Worm (Caenorhabditis elegans): ENCODE results near the gene rbm-26.

The rbm-26 gene

ce11 chrIII:5697963-5698730, 13.2 kb upstream of the rbm-26 start, which contains the start of the genes lgg-3 and rgs-5:
lgg-3 (minus strand) TSS chrIII:5698013.
rgs-5 (plus strand) TSS chrIII:5698555.
- peak; percentile 12 for TF ChIP-seq nhr-23 (tag; optimal IDR thresholded peaks at IDR 0.05)
- no peak for TF ChIP-seq fkh-2 (tag; optimal IDR thresholded peaks at IDR 0.05)
- peak; percentile 79 for TF ChIP-seq snpc-4 (tag; optimal IDR thresholded peaks at IDR 0.05)
- TF ChIP-seq nfya-1 (tag; optimal IDR thresholded peaks at IDR 0.05; ENCODE audit: insufficient read depth): peak; percentile 53
- peak; percentile 60 for TF ChIP-seq pha-4 (tag; optimal IDR thresholded peaks at IDR 0.05)
- no peak for TF ChIP-seq nhr-28 (tag; optimal IDR thresholded peaks at IDR 0.05)
- TF ChIP-seq fos-1 (tag; optimal IDR thresholded peaks at IDR 0.05): no peak
- peak; percentile 27 for TF ChIP-seq hmg-11 (tag; optimal IDR thresholded peaks at IDR 0.05)
- TF ChIP-seq elt-2 (tag; optimal IDR thresholded peaks at IDR 0.05): peak; percentile 5
- peak; percentile 21 for TF ChIP-seq egl-5 (tag; optimal IDR thresholded peaks at IDR 0.05)
- TF ChIP-seq ztf-11 (tag; optimal IDR thresholded peaks at IDR 0.05): no peak
- TF ChIP-seq lin-39 (tag; optimal IDR thresholded peaks at IDR 0.05): peak; percentile 30
- TF ChIP-seq lin-15B (tag; optimal IDR thresholded peaks at IDR 0.05): peak; percentile 46
- TF ChIP-seq unc-39 (tag; optimal IDR thresholded peaks at IDR 0.05): no peak

DNA sequence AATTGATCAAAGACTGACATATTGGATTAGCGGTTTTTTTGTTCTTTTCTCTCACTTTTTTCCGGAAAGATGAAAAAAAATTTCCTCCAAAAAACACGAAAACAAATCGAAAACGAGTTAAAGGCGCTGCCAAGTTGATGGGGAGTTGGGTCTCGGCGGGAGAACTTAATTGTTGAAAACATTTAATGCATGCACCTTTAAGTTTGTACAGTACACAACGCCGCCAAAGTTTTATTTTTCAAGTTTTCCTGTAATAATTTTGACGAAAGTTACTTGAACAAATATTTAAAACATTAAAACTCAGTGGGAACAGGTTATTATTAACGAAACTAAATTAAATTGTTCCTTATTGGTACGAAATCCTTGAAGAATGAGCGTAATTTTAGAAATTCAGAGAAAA, 9.9 kb upstream of the rbm-26 start:
- no peak for TF ChIP-seq ztf-4 (tag; optimal IDR thresholded peaks at IDR 0.05)
- TF ChIP-seq nhr-28 (tag; optimal IDR thresholded peaks at IDR 0.05): no peak
- no peak for TF ChIP-seq ceh-9 (tag; optimal IDR thresholded peaks at IDR 0.05)
- TF ChIP-seq nhr-25 (tag; optimal IDR thresholded peaks at IDR 0.05): no peak
- no peak for TF ChIP-seq fkh-2 (tag; optimal IDR thresholded peaks at IDR 0.05)
- no peak for TF ChIP-seq tbx-2 (tag; optimal IDR thresholded peaks at IDR 0.05)
- no peak for TF ChIP-seq fkh-10 (GFP tag; optimal IDR thresholded peaks at IDR 0.05)
- no peak for TF ChIP-seq elt-3 (tag; optimal IDR thresholded peaks at IDR 0.05)
- no peak for TF ChIP-seq daf-12 (tag; optimal IDR thresholded peaks at IDR 0.05)
- TF ChIP-seq nhr-77 (tag; optimal IDR thresholded peaks at IDR 0.05): no peak
- TF ChIP-seq mdl-1 (tag; optimal IDR thresholded peaks at IDR 0.05): no peak
- TF ChIP-seq nhr-67 (tag; optimal IDR thresholded peaks at IDR 0.05): no peak
- no peak for TF ChIP-seq elt-1 (tag; optimal IDR thresholded peaks at IDR 0.05)
- no peak for TF ChIP-seq lsy-12 (tag; optimal IDR thresholded peaks at IDR 0.05)
- no peak for TF ChIP-seq ama-1 (optimal IDR thresholded peaks at IDR 0.05)

- no peak for TF ChIP-seq daf-12 (tag; optimal IDR thresholded peaks at IDR 0.05)
- no peak for TF ChIP-seq pha-4 (tag; optimal IDR thresholded peaks at IDR 0.05)
- TF ChIP-seq fkh-2 (tag; optimal IDR thresholded peaks at IDR 0.05): no peak
- TF ChIP-seq ceh-9 (tag; optimal IDR thresholded peaks at IDR 0.05): no peak
- no peak for TF ChIP-seq lsy-12 (tag; optimal IDR thresholded peaks at IDR 0.05)
- TF ChIP-seq eor-1 (tag; optimal IDR thresholded peaks at IDR 0.05): no peak
- no peak for TF ChIP-seq nhr-28 (tag; optimal IDR thresholded peaks at IDR 0.05)
- no peak for TF ChIP-seq lin-15B (tag; optimal IDR thresholded peaks at IDR 0.05)
- no peak for TF ChIP-seq skn-1 (tag; optimal IDR thresholded peaks at IDR 0.05)
- no peak for TF ChIP-seq nhr-12 (tag; optimal IDR thresholded peaks at IDR 0.05)
- no peak for TF ChIP-seq unc-62 (GFP tag; optimal IDR thresholded peaks at IDR 0.05)
- TF ChIP-seq R02D3.7 (tag; optimal IDR thresholded peaks at IDR 0.05): no peak
Measured at ce11 chrIII:5705228-5705888, 6.0 kb upstream of the rbm-26 start, which contains the start of gene swp-1. swp-1 (minus strand) TSS chrIII:5705525.

- TF ChIP-seq ceh-9 (tag; optimal IDR thresholded peaks at IDR 0.05) (no peak), ZK546.5 (tag; optimal IDR thresholded peaks at IDR 0.05) (peak; percentile 3), unc-62 (GFP tag; optimal IDR thresholded peaks at IDR 0.05) (no peak), lsy-12 (tag; optimal IDR thresholded peaks at IDR 0.05) (peak; percentile 70), nhr-11 (tag; optimal IDR thresholded peaks at IDR 0.05) (peak; percentile 80), elt-2 (tag; optimal IDR thresholded peaks at IDR 0.05) (peak; percentile 55), nhr-43 (tag; optimal IDR thresholded peaks at IDR 0.05; ENCODE audit: poor library complexity, severe bottlenecking) (peak; percentile 58), snpc-4 (tag; optimal IDR thresholded peaks at IDR 0.05) (peak; percentile 84), elt-1 (tag; optimal IDR thresholded peaks at IDR 0.05) (peak; percentile 48), jun-1 (tag; optimal IDR thresholded peaks at IDR 0.05) (peak; percentile 73), fkh-10 (GFP tag; optimal IDR thresholded peaks at IDR 0.05) (peak; percentile 81), fos-1 (tag; optimal IDR thresholded peaks at IDR 0.05) (peak; percentile 48), nhr-12 (tag; optimal IDR thresholded peaks at IDR 0.05) (no peak), nhr-77 (tag; optimal IDR thresholded peaks at IDR 0.05) (peak; percentile 32), elt-3 (tag; optimal IDR thresholded peaks at IDR 0.05) (no peak), nhr-25 (tag; optimal IDR thresholded peaks at IDR 0.05) (peak; percentile 97), egl-5 (tag; optimal IDR thresholded peaks at IDR 0.05) (peak; percentile 97), nhr-237 (tag; optimal IDR thresholded peaks at IDR 0.05) (no peak), egl-27 (tag; optimal IDR thresholded peaks at IDR 0.05) (peak; percentile 23), nhr-28 (tag; optimal IDR thresholded peaks at IDR 0.05) (no peak), ceh-82 (tag; optimal IDR thresholded peaks at IDR 0.05) (peak; percentile 56), eor-1 (tag; optimal IDR thresholded peaks at IDR 0.05) (no peak), fkh-2 (tag; optimal IDR thresholded peaks at IDR 0.05) (no peak), hmg-11 (tag; optimal IDR thresholded peaks at IDR 0.05) (peak; percentile 77), daf-12 (tag; optimal IDR thresholded peaks at IDR 0.05) (no peak), aly-2 (tag; optimal IDR thresholded peaks at IDR 0.05) (no peak), unc-39 (tag; optimal IDR thresholded peaks at IDR 0.05) (no peak), nhr-23 (tag; optimal IDR thresholded peaks at IDR 0.05) (peak; percentile 99), nhr-67 (tag; optimal IDR thresholded peaks at IDR 0.05) (no peak), lin-15B (tag; optimal IDR thresholded peaks at IDR 0.05) (peak; percentile 93)
Measured at ce11 chrIII:5706077-5706627, 5.2 kb upstream of the rbm-26 start, which contains the start of gene rpl-23. rpl-23 (minus strand) TSS chrIII:5706127.

Data from whole organism, L3 larva.